Worm (Caenorhabditis elegans) whole organism, L4 larva: ENCODE results near the gene F21E9.2.

Source experiments
- F26F4.8 ChIP-seq: fragments of 200-800 bp; sonication (Bioruptor generic); conservative IDR thresholded peaks from 2 replicates; pipeline ENCODE4 v1.3.6; 2022; ENCODE audit warnings: missing genetic modification characterization, missing compliant biosample characterization
- F37D6.2 ChIP-seq: sonication (generic microtip); optimal IDR thresholded peaks from 2 replicates; lab custom pipeline; 2016; ENCODE audit warnings: mild to moderate bottlenecking, missing genetic modification characterization, missing compliant biosample characterization
- F49E8.2 ChIP-seq: sonication (generic microtip); optimal IDR thresholded peaks from 2 replicates; lab custom pipeline; 2016; ENCODE audit warnings: missing compliant biosample characterization, mild to moderate bottlenecking, missing genetic modification characterization, borderline replicate concordance
- R02D3.7 ChIP-seq: fragments of 150-350 bp; sonication (generic microtip); optimal IDR thresholded peaks from 3 replicates; lab custom pipeline; 2014; ENCODE audit warnings: missing biosample characterization, missing genetic modification characterization
- T20F7.1 ChIP-seq: fragments of 200-800 bp; sonication (Bioruptor generic); optimal IDR thresholded peaks from 2 replicates; lab custom pipeline; 2018; ENCODE audit warnings: mild to moderate bottlenecking, missing genetic modification characterization, missing compliant biosample characterization
- Y48G9A.11 ChIP-seq: fragments of 200-800 bp; sonication (Bioruptor generic); IDR thresholded peaks from 2 replicates; pipeline ENCODE4 v1.3.6; 2022; ENCODE audit warnings: missing genetic modification reagents, missing genetic modification characterization, missing compliant biosample characterization
- ZK337.2 ChIP-seq: fragments of 200-800 bp; sonication (Bioruptor generic); IDR thresholded peaks from 2 replicates; pipeline ENCODE4 v1.3.6; 2022; ENCODE audit warnings: missing genetic modification reagents, missing genetic modification characterization, missing compliant biosample characterization
- ceh-28 ChIP-seq: fragments of 150-350 bp; optimal IDR thresholded peaks from 2 replicates; lab custom pipeline; 2014; ENCODE audit warnings: missing biosample characterization, missing genetic modification reagents, missing genetic modification characterization
- ceh-62 ChIP-seq: sonication (generic microtip); optimal IDR thresholded peaks from 2 replicates; lab custom pipeline; 2017; ENCODE audit warnings: missing biosample characterization, missing genetic modification characterization
- cey-2 ChIP-seq: sonication (generic microtip); optimal IDR thresholded peaks from 3 replicates; lab custom pipeline; 2017; ENCODE audit warnings: missing genetic modification characterization, mild to moderate bottlenecking, missing compliant biosample characterization, antibody characterized with exemption, borderline replicate concordance; ENCODE audit not compliant: insufficient read depth
- daf-16 ChIP-seq, 3 experiments: sonication (generic microtip); optimal IDR thresholded peaks; 2 replicates each; lab custom pipeline; 2016 to 2017; ENCODE audit warnings: missing genetic modification characterization in 3 of 3, missing genetic modification reagents in 3 of 3, mild to moderate bottlenecking in 2 of 3, missing compliant biosample characterization in 2 of 3, missing biosample characterization in 1 of 3, moderate library complexity in 1 of 3
- daf-8 ChIP-seq: fragments of 200-800 bp; sonication (Bioruptor generic); IDR thresholded peaks from 2 replicates; pipeline ENCODE4 v1.3.6; 2022; ENCODE audit warnings: missing genetic modification characterization, missing compliant biosample characterization
- dmd-6 ChIP-seq: fragments of 200-800 bp; sonication (Bioruptor generic); IDR thresholded peaks from 2 replicates; pipeline ENCODE4 v1.3.6; 2022; ENCODE audit warnings: missing genetic modification reagents, missing genetic modification characterization, missing compliant biosample characterization
- duxl-1 ChIP-seq: sonication (generic microtip); optimal IDR thresholded peaks from 2 replicates; lab custom pipeline; 2016; ENCODE audit warnings: mild to moderate bottlenecking, missing genetic modification characterization, moderate library complexity, missing compliant biosample characterization; ENCODE audit not compliant: poor library complexity
- dve-1 ChIP-seq: sonication (generic microtip); optimal IDR thresholded peaks from 2 replicates; lab custom pipeline; 2017; ENCODE audit warnings: antibody characterized with exemption, mild to moderate bottlenecking, missing genetic modification characterization, missing compliant biosample characterization; ENCODE audit not compliant: insufficient read depth
- egl-27 ChIP-seq: sonication (generic microtip); optimal IDR thresholded peaks from 3 replicates; lab custom pipeline; 2017; ENCODE audit warnings: missing biosample characterization, missing genetic modification reagents, missing genetic modification characterization
- hmg-1.1 ChIP-seq: fragments of 200-800 bp; sonication (Bioruptor generic); IDR thresholded peaks from 2 replicates; pipeline ENCODE4 v1.3.6; 2022; ENCODE audit warnings: missing genetic modification reagents, missing genetic modification characterization, missing compliant biosample characterization
- jun-1 ChIP-seq: fragments of 150-350 bp; optimal IDR thresholded peaks from 2 replicates; lab custom pipeline; 2014; ENCODE audit warnings: missing biosample characterization, missing genetic modification reagents, missing genetic modification characterization
- lim-7 ChIP-seq: fragments of 200-800 bp; sonication (Bioruptor generic); IDR thresholded peaks from 2 replicates; pipeline ENCODE4 v1.3.6; 2022; ENCODE audit warnings: missing genetic modification characterization, missing compliant biosample characterization
- lin-15B ChIP-seq: fragments of 150-350 bp; sonication (generic microtip); optimal IDR thresholded peaks from 3 replicates; lab custom pipeline; 2014; ENCODE audit warnings: missing biosample characterization, missing genetic modification characterization
- lsy-2 ChIP-seq, 2 experiments: fragments of 150-350 bp in 1 of 2; sonication (generic microtip) in 1 of 2; optimal IDR thresholded peaks; 2 replicates each; lab custom pipeline; 2014 to 2017; ENCODE audit warnings: missing biosample characterization in 2 of 2, missing genetic modification characterization in 2 of 2
- mes-2 ChIP-seq: sonication (generic microtip); optimal IDR thresholded peaks from 2 replicates; lab custom pipeline; 2016; ENCODE audit warnings: missing genotype, mild to moderate bottlenecking, missing genetic modification characterization, missing compliant biosample characterization; ENCODE audit not compliant: poor library complexity, severe bottlenecking
- mxl-3 ChIP-seq: fragments of 200-800 bp; sonication (Bioruptor generic); optimal IDR thresholded peaks from 2 replicates; lab custom pipeline; 2018; ENCODE audit warnings: mild to moderate bottlenecking, missing genetic modification characterization, missing compliant biosample characterization
- nhr-237 ChIP-seq: sonication (generic microtip); optimal IDR thresholded peaks from 2 replicates; lab custom pipeline; 2017; ENCODE audit warnings: missing biosample characterization, missing genetic modification characterization
- nhr-28 ChIP-seq: fragments of 150-350 bp; optimal IDR thresholded peaks from 2 replicates; lab custom pipeline; 2014; ENCODE audit warnings: missing biosample characterization, missing genetic modification characterization
- nhr-41 ChIP-seq: fragments of 200-800 bp; sonication (Bioruptor generic); IDR thresholded peaks from 2 replicates; pipeline ENCODE4 v1.3.6; 2022; ENCODE audit warnings: missing genetic modification reagents, missing genetic modification characterization, missing compliant biosample characterization
- nhr-42 ChIP-seq: fragments of 200-800 bp; sonication (Bioruptor generic); IDR thresholded peaks from 2 replicates; pipeline ENCODE4 v1.3.6; 2022; ENCODE audit warnings: missing genetic modification characterization, missing compliant biosample characterization
- nhr-6 ChIP-seq: fragments of 150-350 bp; optimal IDR thresholded peaks from 2 replicates; lab custom pipeline; 2014; ENCODE audit warnings: missing biosample characterization, missing genetic modification characterization
- pha-4 ChIP-seq, 2 experiments: fragments of 150-350 bp in 1 of 2; fragments of 200-800 bp in 1 of 2; sonication (Bioruptor generic) in 1 of 2; IDR thresholded peaks in 1 of 2; optimal IDR thresholded peaks in 1 of 2; 2 replicates each; pipeline versions ENCODE4 v1.3.6 to Lab custom; 2014 to 2022; ENCODE audit warnings: missing genetic modification characterization in 2 of 2, missing genetic modification reagents in 2 of 2, missing biosample characterization in 1 of 2, missing compliant biosample characterization in 1 of 2
- pqm-1 ChIP-seq: sonication (generic microtip); optimal IDR thresholded peaks from 2 replicates; lab custom pipeline; 2017; ENCODE audit warnings: missing biosample characterization, missing genetic modification characterization
- set-16 ChIP-seq: fragments of 200-800 bp; sonication (Bioruptor generic); IDR thresholded peaks from 2 replicates; pipeline ENCODE4 v1.3.6; 2022; ENCODE audit warnings: missing genetic modification reagents, missing genetic modification characterization, missing compliant biosample characterization
- snpc-1.2 ChIP-seq: fragments of 200-800 bp; sonication (Bioruptor generic); IDR thresholded peaks from 2 replicates; pipeline ENCODE4 v1.3.6; 2022; ENCODE audit warnings: missing genetic modification reagents, missing genetic modification characterization, missing compliant biosample characterization
- snpc-4 ChIP-seq: fragments of 150-350 bp; optimal IDR thresholded peaks from 2 replicates; lab custom pipeline; 2014; ENCODE audit warnings: missing biosample characterization, missing genetic modification characterization
- tra-1 ChIP-seq: fragments of 200-800 bp; sonication (Bioruptor generic); IDR thresholded peaks from 2 replicates; pipeline ENCODE4 v1.3.6; 2022; ENCODE audit warnings: missing genetic modification reagents, missing genetic modification characterization, missing compliant biosample characterization
- unc-62 ChIP-seq, 3 experiments: fragments of 150-350 bp in 1 of 3; sonication (generic microtip); optimal IDR thresholded peaks in 2 of 3; peaks in 1 of 3; 1 replicate in 1 of 3; 2 replicates in 2 of 3; lab custom pipeline; 2014 to 2017; ENCODE audit warnings: missing biosample characterization in 3 of 3, missing genetic modification characterization in 3 of 3, missing genetic modification reagents in 3 of 3, missing genotype in 1 of 3
- zfp-3 ChIP-seq: fragments of 200-800 bp; sonication (Bioruptor generic); conservative IDR thresholded peaks from 2 replicates; pipeline ENCODE4 v1.3.6; 2022; ENCODE audit warnings: missing genetic modification reagents, missing genetic modification characterization, missing compliant biosample characterization

Gene F21E9.2

ce11 chrX:1372464-1372863 lies 42.7 kb upstream of the F21E9.2 start:
- TF ChIP-seq snpc-4 (tag; lab: Kevin White, UChicago) (peak; percentile 3), pha-4 (GFP tag; IDR thresholded peaks at IDR 0.05; lab: Robert Waterston, UW) (no peak), pha-4 (tag; optimal IDR thresholded peaks at IDR 0.05; lab: Kevin White, UChicago) (no peak), Y48G9A.11 (GFP tag; lab: Robert Waterston, UW) (no peak), mxl-3 (GFP tag; lab: Kevin White, UChicago) (no peak), ceh-28 (tag; lab: Kevin White, UChicago) (no peak), zfp-3 (GFP tag; lab: Robert Waterston, UW) (no peak), lim-7 (GFP tag; lab: Robert Waterston, UW) (no peak), dve-1 (tag; lab: Kevin White, UChicago) (no peak), F37D6.2 (tag; lab: Kevin White, UChicago) (no peak), ceh-62 (no peak), set-16 (GFP tag; lab: Robert Waterston, UW) (no peak), ZK337.2 (no peak), snpc-1.2 (GFP tag; lab: Robert Waterston, UW) (peak; percentile 39; the same call in 1 of the 2 replicates), nhr-6 (tag; lab: Kevin White, UChicago) (no peak), daf-16 (GFP tag; optimal IDR thresholded peaks at IDR 0.05; lab: Kevin White, UChicago) (no peak), daf-16 (tag; optimal IDR thresholded peaks at IDR 0.05; lab: Kevin White, UChicago) (no peak), nhr-237 (no peak), T20F7.1 (GFP tag; lab: Kevin White, UChicago) (no peak), lsy-2 (tag; optimal IDR thresholded peaks at IDR 0.05; lab: Kevin White, UChicago) (no peak), F26F4.8 (GFP tag; lab: Robert Waterston, UW) (0 out of 2 replicates have a peak, but pooled peaks have one; percentile 20)
- TF ChIP-seq, all 104 proteins: peak for 3

ce11 chrX:1371688-1372087 lies 41.9 kb upstream of the F21E9.2 start, which contains the start of gene fbxa-190:
Gene fbxa-190, plus strand, starts transcription at chrX:1372012.
- TF ChIP-seq nhr-28 (tag; lab: Kevin White, UChicago) (peak; percentile 22), unc-62 (GFP tag; optimal IDR thresholded peaks at IDR 0.05 in 1 of 2; lab: Kevin White, UChicago) (no peak), unc-62 (tag; optimal IDR thresholded peaks at IDR 0.05; lab: Kevin White, UChicago) (no peak), pqm-1 (tag; lab: Kevin White, UChicago) (peak; percentile 58), dve-1 (tag; lab: Kevin White, UChicago) (peak; percentile 4), nhr-41 (no peak), F26F4.8 (GFP tag; lab: Robert Waterston, UW) (no peak), jun-1 (tag; lab: Kevin White, UChicago) (no peak), F49E8.2 (tag; lab: Kevin White, UChicago) (no peak), lin-15B (no peak), dmd-6 (GFP tag; lab: Robert Waterston, UW) (peak; percentile 30; the same call in 1 of the 2 replicates), egl-27 (tag; lab: Kevin White, UChicago) (no peak), cey-2 (tag; lab: Kevin White, UChicago) (no peak), daf-16 (GFP tag; optimal IDR thresholded peaks at IDR 0.05; lab: Kevin White, UChicago) (no peak), daf-16 (tag; optimal IDR thresholded peaks at IDR 0.05; lab: Kevin White, UChicago) (peak; percentile 87), mxl-3 (GFP tag; lab: Kevin White, UChicago) (no peak), daf-8 (GFP tag; lab: Robert Waterston, UW) (no peak), hmg-1.1 (no peak)

- TF ChIP-seq mes-2 (tag; lab: Kevin White, UChicago) (peak; percentile 49), duxl-1 (tag; lab: Kevin White, UChicago) (peak; percentile 39), nhr-42 (GFP tag; lab: Robert Waterston, UW) (peak; percentile 67; the same call in 1 of the 2 replicates), R02D3.7 (no peak), hmg-1.1 (peak; percentile 46), T20F7.1 (GFP tag; lab: Kevin White, UChicago) (no peak), lsy-2 (tag; optimal IDR thresholded peaks at IDR 0.05; lab: Kevin White, UChicago) (no peak), tra-1 (no peak), unc-62 (GFP tag; optimal IDR thresholded peaks at IDR 0.05 in 1 of 2; lab: Kevin White, UChicago) (peak in 1 of 2 experiments; percentile 19), unc-62 (tag; optimal IDR thresholded peaks at IDR 0.05; lab: Kevin White, UChicago) (no peak)
- TF ChIP-seq, all 104 proteins: peak for 5
Measured at ce11 chrX:1370736-1371281, 41.1 kb upstream of the F21E9.2 start, which contains the start of gene F56C3.7. Gene F56C3.7, minus strand, starts transcription at chrX:1370786.
